Worm (Caenorhabditis elegans) whole organism, young adult: Measurements from ENCODE around the gene F08G12.3.

ENCODE experiments used
- C17E4.6 ChIP-seq: fragments of 200-800 bp; sonication (Bioruptor generic); IDR thresholded peaks from 2 replicates; pipeline ENCODE4 v1.3.6; 2022; ENCODE audit warnings: missing genetic modification reagents, missing genetic modification characterization, missing compliant biosample characterization
- ama-1 ChIP-seq, 3 experiments: fragments of 150-350 bp in 1 of 3; sonication (generic microtip) in 2 of 3; optimal IDR thresholded peaks; 2 replicates each; lab custom pipeline; 2014 to 2018; ENCODE audit warnings: missing biosample characterization in 2 of 3, missing genetic modification characterization in 2 of 3, missing genetic modification reagents in 2 of 3
- cebp-1 ChIP-seq, 2 experiments: fragments of 200-800 bp in 1 of 2; sonication (Bioruptor generic) in 1 of 2; sonication (generic microtip) in 1 of 2; IDR thresholded peaks in 1 of 2; optimal IDR thresholded peaks in 1 of 2; 2 replicates each; pipeline versions ENCODE4 v1.3.6 to Lab custom; 2017 to 2022; ENCODE audit warnings: missing compliant biosample characterization in 2 of 2, missing genetic modification characterization in 2 of 2, mild to moderate bottlenecking in 1 of 2, missing genetic modification reagents in 1 of 2, moderate library complexity in 1 of 2
- hrde-1 ChIP-seq: sonication (generic microtip); optimal IDR thresholded peaks from 2 replicates; lab custom pipeline; 2016; ENCODE audit warnings: missing genetic modification characterization, mild to moderate bottlenecking, missing compliant biosample characterization, moderate library complexity, missing genotype, missing genetic modification reagents, borderline replicate concordance
- let-607 ChIP-seq, 2 experiments: fragments of 200-800 bp in 1 of 2; sonication (Bioruptor generic) in 1 of 2; sonication (generic microtip) in 1 of 2; optimal IDR thresholded peaks; 2 replicates each; lab custom pipeline; 2016 to 2018; ENCODE audit warnings: mild to moderate bottlenecking in 2 of 2, missing compliant biosample characterization in 2 of 2, missing genetic modification characterization in 2 of 2, moderate library complexity in 2 of 2, missing genotype in 1 of 2
- lin-35 ChIP-seq, 3 experiments: fragments of 150-350 bp in 2 of 3; sonication (generic microtip) in 1 of 3; optimal IDR thresholded peaks; 2 replicates each; lab custom pipeline; 2014 to 2018; ENCODE audit warnings: missing biosample characterization in 3 of 3, missing genetic modification characterization in 3 of 3, missing genetic modification reagents in 3 of 3
- lin-40 ChIP-seq: sonication (generic microtip); optimal IDR thresholded peaks from 2 replicates; lab custom pipeline; 2016; ENCODE audit warnings: missing genetic modification characterization, mild to moderate bottlenecking, missing compliant biosample characterization, missing genotype, missing genetic modification reagents
- lir-1 ChIP-seq: fragments of 200-800 bp; sonication (Bioruptor generic); conservative IDR thresholded peaks from 2 replicates; pipeline ENCODE4 v1.3.6; 2022; ENCODE audit warnings: missing genetic modification reagents, missing genetic modification characterization, missing compliant biosample characterization
- lsl-1 ChIP-seq: fragments of 200-800 bp; sonication (Bioruptor generic); optimal IDR thresholded peaks from 2 replicates; lab custom pipeline; 2018; ENCODE audit warnings: mild to moderate bottlenecking, missing genetic modification characterization, moderate library complexity, missing compliant biosample characterization
- nhr-27 ChIP-seq: fragments of 200-800 bp; sonication (Bioruptor generic); optimal IDR thresholded peaks from 2 replicates; lab custom pipeline; 2018; ENCODE audit warnings: mild to moderate bottlenecking, missing genetic modification characterization, moderate library complexity, missing compliant biosample characterization
- pha-4 ChIP-seq: fragments of 150-350 bp; sonication (generic microtip); optimal IDR thresholded peaks from 2 replicates; lab custom pipeline; 2014; ENCODE audit warnings: missing biosample characterization, missing genetic modification reagents, missing genetic modification characterization
- snpc-4 ChIP-seq, 5 experiments: fragments of 150-350 bp in 1 of 5; sonication (generic microtip) in 4 of 5; optimal IDR thresholded peaks; 2 replicates each; lab custom pipeline; 2014 to 2018; ENCODE audit warnings: missing genetic modification characterization in 5 of 5, missing biosample characterization in 3 of 5, antibody characterized with exemption in 2 of 5, mild to moderate bottlenecking in 2 of 5, missing compliant biosample characterization in 2 of 5, missing genotype in 2 of 5, moderate library complexity in 2 of 5, missing genetic modification reagents in 1 of 5
- unc-130 ChIP-seq: sonication (generic microtip); optimal IDR thresholded peaks from 2 replicates; lab custom pipeline; 2016; ENCODE audit warnings: missing genetic modification reagents, missing genetic modification characterization, missing compliant biosample characterization
- ztf-28 ChIP-seq: fragments of 200-800 bp; sonication (Bioruptor generic); IDR thresholded peaks from 2 replicates; pipeline ENCODE4 v1.3.6; 2022; ENCODE audit warnings: missing genetic modification reagents, missing genetic modification characterization, missing compliant biosample characterization

ce11 chrX:11307056-11307455 is 7.0 kb downstream of the F08G12.3 start, which contains the start of gene vhl-1:
- no peak for TF ChIP-seq snpc-4 (GFP tag; optimal IDR thresholded peaks at IDR 0.05; lab: Kevin White, UChicago)
- TF ChIP-seq snpc-4 (tag; optimal IDR thresholded peaks at IDR 0.05; lab: Kevin White, UChicago), result no peak
- TF ChIP-seq lsl-1 (GFP tag; lab: Kevin White, UChicago), result no peak
- TF ChIP-seq lir-1, result no peak
- no peak for TF ChIP-seq nhr-27 (tag; lab: Kevin White, UChicago)
- no peak for TF ChIP-seq ztf-28 (GFP tag; lab: Robert Waterston, UW)
- no peak for TF ChIP-seq hrde-1 (tag; lab: Kevin White, UChicago)
- no peak for TF ChIP-seq pha-4 (tag; lab: Kevin White, UChicago)
- TF ChIP-seq cebp-1 (GFP tag; IDR thresholded peaks at IDR 0.05; lab: Robert Waterston, UW), result no peak
- TF ChIP-seq cebp-1 (tag; optimal IDR thresholded peaks at IDR 0.05; lab: Kevin White, UChicago), result no peak
- TF ChIP-seq lin-35 (GFP tag; optimal IDR thresholded peaks at IDR 0.05; lab: Kevin White, UChicago), result no peak
- no peak for TF ChIP-seq lin-40
- TF ChIP-seq C17E4.6 (GFP tag; lab: Robert Waterston, UW), result no peak
- no peak for TF ChIP-seq let-607 (tag; optimal IDR thresholded peaks at IDR 0.05; lab: Kevin White, UChicago)
- no peak for TF ChIP-seq ama-1 (optimal IDR thresholded peaks at IDR 0.05; lab: Kevin White, UChicago)
- no peak for TF ChIP-seq ama-1 (GFP tag; optimal IDR thresholded peaks at IDR 0.05; lab: Kevin White, UChicago)
- TF ChIP-seq unc-130 (GFP tag; lab: Kevin White, UChicago), result no peak
